Worm (Caenorhabditis elegans) whole organism, young adult: Measurements from ENCODE around the gene ssq-3.

ENCODE experiments used
- B0336.3 ChIP-seq: fragments of 200-800 bp; sonication (Bioruptor generic); IDR thresholded peaks from 2 replicates; pipeline ENCODE4 v1.3.6; 2022; ENCODE audit warnings: missing genetic modification characterization, missing compliant biosample characterization
- F22D6.2 ChIP-seq: sonication (generic microtip); optimal IDR thresholded peaks from 2 replicates; lab custom pipeline; 2016; ENCODE audit warnings: mild to moderate bottlenecking, missing genetic modification characterization, missing compliant biosample characterization
- F33H1.4 ChIP-seq: fragments of 200-800 bp; sonication (Bioruptor generic); IDR thresholded peaks from 2 replicates; pipeline ENCODE4 v1.3.6; 2022; ENCODE audit warnings: missing genetic modification reagents, missing genetic modification characterization, missing compliant biosample characterization
- F37B4.10 ChIP-seq: fragments of 200-800 bp; sonication (Bioruptor generic); IDR thresholded peaks from 2 replicates; pipeline ENCODE4 v1.3.6; 2022; ENCODE audit warnings: missing genetic modification characterization, missing compliant biosample characterization
- K11D2.4 ChIP-seq: fragments of 200-800 bp; sonication (Bioruptor generic); IDR thresholded peaks from 2 replicates; pipeline ENCODE4 v1.3.6; 2022; ENCODE audit warnings: missing genetic modification reagents, missing genetic modification characterization, missing compliant biosample characterization
- Y53G8AR.9 ChIP-seq: fragments of 200-800 bp; sonication (Bioruptor generic); conservative IDR thresholded peaks from 2 replicates; pipeline ENCODE4 v1.3.6; 2022; ENCODE audit warnings: missing genetic modification reagents, missing genetic modification characterization, missing compliant biosample characterization
- Y79H2A.3 ChIP-seq: fragments of 200-800 bp; sonication (Bioruptor generic); conservative IDR thresholded peaks from 2 replicates; pipeline ENCODE4 v1.3.6; 2022; ENCODE audit warnings: missing genetic modification reagents, missing genetic modification characterization, missing compliant biosample characterization
- ZK185.1 ChIP-seq: sonication (generic microtip); optimal IDR thresholded peaks from 2 replicates; lab custom pipeline; 2016; ENCODE audit warnings: mild to moderate bottlenecking, missing genetic modification characterization, missing compliant biosample characterization; ENCODE audit not compliant: poor library complexity, severe bottlenecking
- ama-1 ChIP-seq, 3 experiments: fragments of 150-350 bp in 1 of 3; sonication (generic microtip) in 2 of 3; optimal IDR thresholded peaks; 2 replicates each; lab custom pipeline; 2014 to 2018; ENCODE audit warnings: missing biosample characterization in 2 of 3, missing genetic modification characterization in 2 of 3, missing genetic modification reagents in 2 of 3
- aptf-2 ChIP-seq: fragments of 200-800 bp; sonication (Bioruptor generic); conservative IDR thresholded peaks from 2 replicates; pipeline ENCODE4 v1.3.6; 2022; ENCODE audit warnings: missing genetic modification reagents, missing genetic modification characterization, missing compliant biosample characterization
- attf-3 ChIP-seq: fragments of 200-800 bp; sonication (Bioruptor generic); conservative IDR thresholded peaks from 2 replicates; pipeline ENCODE4 v1.3.6; 2022; ENCODE audit warnings: missing genetic modification reagents, missing genetic modification characterization, missing compliant biosample characterization
- ceh-58 ChIP-seq: fragments of 200-800 bp; sonication (Bioruptor generic); IDR thresholded peaks from 2 replicates; pipeline ENCODE4 v1.3.6; 2022; ENCODE audit warnings: missing genetic modification characterization, missing compliant biosample characterization
- dpl-1 ChIP-seq: fragments of 150-350 bp; optimal IDR thresholded peaks from 2 replicates; lab custom pipeline; 2014; ENCODE audit warnings: missing biosample characterization, missing genetic modification reagents, missing genetic modification characterization
- efl-1 ChIP-seq: fragments of 150-350 bp; optimal IDR thresholded peaks from 2 replicates; lab custom pipeline; 2014; ENCODE audit warnings: missing biosample characterization, missing genetic modification reagents, missing genetic modification characterization
- ekl-4 ChIP-seq: fragments of 200-800 bp; sonication (Bioruptor generic); IDR thresholded peaks from 2 replicates; pipeline ENCODE4 v1.3.6; 2022; ENCODE audit warnings: missing genetic modification reagents, missing genetic modification characterization, missing compliant biosample characterization
- hmg-1.2 ChIP-seq: fragments of 200-800 bp; sonication (Bioruptor generic); IDR thresholded peaks from 2 replicates; pipeline ENCODE4 v1.3.6; 2022; ENCODE audit warnings: missing genetic modification reagents, missing genetic modification characterization, missing compliant biosample characterization
- hsf-1 ChIP-seq: fragments of 200-800 bp; sonication (Bioruptor generic); IDR thresholded peaks from 2 replicates; pipeline ENCODE4 v1.3.6; 2022; ENCODE audit warnings: missing genetic modification reagents, missing genetic modification characterization, missing compliant biosample characterization
- lin-35 ChIP-seq, 3 experiments: fragments of 150-350 bp in 2 of 3; sonication (generic microtip) in 1 of 3; optimal IDR thresholded peaks; 2 replicates each; lab custom pipeline; 2014 to 2018; ENCODE audit warnings: missing biosample characterization in 3 of 3, missing genetic modification characterization in 3 of 3, missing genetic modification reagents in 3 of 3
- lin-40 ChIP-seq: sonication (generic microtip); optimal IDR thresholded peaks from 2 replicates; lab custom pipeline; 2016; ENCODE audit warnings: missing genetic modification characterization, mild to moderate bottlenecking, missing compliant biosample characterization, missing genotype, missing genetic modification reagents
- lin-54 ChIP-seq: fragments of 200-800 bp; sonication (Bioruptor generic); optimal IDR thresholded peaks from 2 replicates; lab custom pipeline; 2018; ENCODE audit warnings: mild to moderate bottlenecking, missing genetic modification characterization, missing compliant biosample characterization
- lir-1 ChIP-seq: fragments of 200-800 bp; sonication (Bioruptor generic); conservative IDR thresholded peaks from 2 replicates; pipeline ENCODE4 v1.3.6; 2022; ENCODE audit warnings: missing genetic modification reagents, missing genetic modification characterization, missing compliant biosample characterization
- lsl-1 ChIP-seq: fragments of 200-800 bp; sonication (Bioruptor generic); optimal IDR thresholded peaks from 2 replicates; lab custom pipeline; 2018; ENCODE audit warnings: mild to moderate bottlenecking, missing genetic modification characterization, moderate library complexity, missing compliant biosample characterization
- madf-3 ChIP-seq: fragments of 200-800 bp; sonication (Bioruptor generic); IDR thresholded peaks from 2 replicates; pipeline ENCODE4 v1.3.6; 2022; ENCODE audit warnings: missing genetic modification reagents, missing genetic modification characterization, missing compliant biosample characterization
- madf-6 ChIP-seq: fragments of 200-800 bp; sonication (Bioruptor generic); IDR thresholded peaks from 2 replicates; pipeline ENCODE4 v1.3.6; 2022; ENCODE audit warnings: missing genetic modification reagents, missing genetic modification characterization, missing compliant biosample characterization
- mcd-1 ChIP-seq: fragments of 200-800 bp; sonication (Bioruptor generic); IDR thresholded peaks from 2 replicates; pipeline ENCODE4 v1.3.6; 2022; ENCODE audit warnings: missing genetic modification reagents, missing genetic modification characterization, missing compliant biosample characterization
- nfyb-1 ChIP-seq: fragments of 200-800 bp; sonication (Bioruptor generic); IDR thresholded peaks from 2 replicates; pipeline ENCODE4 v1.3.6; 2022; ENCODE audit warnings: missing genetic modification reagents, missing genetic modification characterization, missing compliant biosample characterization
- nhr-80 ChIP-seq: sonication (generic microtip); optimal IDR thresholded peaks from 2 replicates; lab custom pipeline; 2016; ENCODE audit warnings: missing genetic modification characterization, missing compliant biosample characterization
- pbrm-1 ChIP-seq: fragments of 200-800 bp; sonication (Bioruptor generic); IDR thresholded peaks from 2 replicates; pipeline ENCODE4 v1.3.6; 2022; ENCODE audit warnings: missing genetic modification reagents, missing genetic modification characterization, missing compliant biosample characterization
- rcor-1 ChIP-seq: fragments of 200-800 bp; sonication (Bioruptor generic); IDR thresholded peaks from 2 replicates; pipeline ENCODE4 v1.3.6; 2022; ENCODE audit warnings: missing genetic modification reagents, missing genetic modification characterization, missing compliant biosample characterization
- repo-1 ChIP-seq: sonication (generic microtip); optimal IDR thresholded peaks from 2 replicates; lab custom pipeline; 2017; ENCODE audit warnings: mild to moderate bottlenecking, missing genetic modification characterization, missing compliant biosample characterization
- snpc-1.1 ChIP-seq: sonication (generic microtip); optimal IDR thresholded peaks from 2 replicates; lab custom pipeline; 2017; ENCODE audit warnings: missing genetic modification characterization, mild to moderate bottlenecking, missing compliant biosample characterization, antibody characterized with exemption, moderate library complexity, missing genotype, missing genetic modification reagents; ENCODE audit not compliant: insufficient read depth
- snpc-3.4 ChIP-seq: sonication (generic microtip); optimal IDR thresholded peaks from 2 replicates; lab custom pipeline; 2017; ENCODE audit warnings: missing genetic modification characterization, mild to moderate bottlenecking, missing compliant biosample characterization, antibody characterized with exemption, moderate library complexity, missing genotype, missing genetic modification reagents
- snpc-4 ChIP-seq, 5 experiments: fragments of 150-350 bp in 1 of 5; sonication (generic microtip) in 4 of 5; optimal IDR thresholded peaks; 2 replicates each; lab custom pipeline; 2014 to 2018; ENCODE audit warnings: missing genetic modification characterization in 5 of 5, missing biosample characterization in 3 of 5, antibody characterized with exemption in 2 of 5, mild to moderate bottlenecking in 2 of 5, missing compliant biosample characterization in 2 of 5, missing genotype in 2 of 5, moderate library complexity in 2 of 5, missing genetic modification reagents in 1 of 5
- tbp1 ChIP-seq: fragments of 200-800 bp; sonication (Bioruptor generic); optimal IDR thresholded peaks from 2 replicates; lab custom pipeline; 2018; ENCODE audit warnings: mild to moderate bottlenecking, missing genetic modification characterization, missing compliant biosample characterization
- tlf-1 ChIP-seq: fragments of 200-800 bp; sonication (Bioruptor generic); optimal IDR thresholded peaks from 2 replicates; lab custom pipeline; 2018; ENCODE audit warnings: mild to moderate bottlenecking, missing genetic modification characterization, missing compliant biosample characterization
- unc-130 ChIP-seq: sonication (generic microtip); optimal IDR thresholded peaks from 2 replicates; lab custom pipeline; 2016; ENCODE audit warnings: missing genetic modification reagents, missing genetic modification characterization, missing compliant biosample characterization
- unc-62 ChIP-seq: fragments of 150-350 bp; optimal IDR thresholded peaks from 2 replicates; lab custom pipeline; 2014; ENCODE audit warnings: missing biosample characterization, missing genetic modification reagents, missing genetic modification characterization
- xnd-1 ChIP-seq: sonication (generic microtip); optimal IDR thresholded peaks from 2 replicates; lab custom pipeline; 2016; ENCODE audit warnings: missing genotype, missing genetic modification reagents, missing genetic modification characterization, missing compliant biosample characterization
- ztf-18 ChIP-seq: sonication (generic microtip); optimal IDR thresholded peaks from 2 replicates; lab custom pipeline; 2016; ENCODE audit warnings: missing genotype, mild to moderate bottlenecking, missing genetic modification characterization, missing compliant biosample characterization
- ztf-26 ChIP-seq: sonication (generic microtip); optimal IDR thresholded peaks from 2 replicates; lab custom pipeline; 2017; ENCODE audit warnings: missing genetic modification characterization, missing compliant biosample characterization

ssq-3 gene

DNA sequence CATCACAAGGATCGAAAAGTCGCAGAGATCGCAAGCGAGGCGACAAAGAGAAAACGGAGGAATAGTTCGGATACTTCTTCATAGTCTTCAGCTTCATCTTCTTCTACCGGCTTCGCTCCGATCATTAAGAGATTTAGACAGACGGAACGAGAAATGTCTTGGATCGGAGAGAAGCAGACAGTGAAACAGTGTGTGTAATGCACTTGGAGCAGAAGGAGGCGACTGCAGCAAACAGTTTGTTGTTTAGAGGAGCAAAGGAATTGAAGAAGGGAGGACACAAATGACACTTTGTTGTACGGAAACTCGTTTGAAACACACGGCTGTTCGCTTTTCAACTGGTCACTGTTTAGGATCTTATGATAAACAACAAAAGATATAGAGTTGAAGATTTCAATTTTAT lies 12.0 kb upstream of the ssq-3 start:
- no peak for TF ChIP-seq ceh-58 (GFP tag; lab: Robert Waterston, UW)
- TF ChIP-seq nhr-80 (tag; lab: Kevin White, UChicago), result peak; percentile 24
- no peak for TF ChIP-seq repo-1 (tag; lab: Kevin White, UChicago)
- peak; percentile 48; the same call in 1 of the 2 replicates for TF ChIP-seq hmg-1.2 (GFP tag; lab: Robert Waterston, UW)

- TF ChIP-seq Y79H2A.3 (GFP tag; lab: Robert Waterston, UW) (no peak), ama-1 (optimal IDR thresholded peaks at IDR 0.05; lab: Kevin White, UChicago) (no peak), ama-1 (GFP tag; optimal IDR thresholded peaks at IDR 0.05; lab: Kevin White, UChicago) (no peak), snpc-3.4 (tag; lab: Kevin White, UChicago) (peak; percentile 48), rcor-1 (peak; percentile 30; the same call in 1 of the 2 replicates), mcd-1 (GFP tag; lab: Robert Waterston, UW) (peak; percentile 79), xnd-1 (tag; lab: Kevin White, UChicago) (peak; percentile 17), pbrm-1 (GFP tag; lab: Robert Waterston, UW) (0 out of 2 replicates have a peak, but pooled peaks have one; percentile 36), hmg-1.2 (GFP tag; lab: Robert Waterston, UW) (peak; percentile 36; the same call in 1 of the 2 replicates), ZK185.1 (tag; lab: Kevin White, UChicago) (peak; percentile 31), lin-54 (GFP tag; lab: Kevin White, UChicago) (peak; percentile 74), Y53G8AR.9 (GFP tag; lab: Robert Waterston, UW) (0 out of 2 replicates have a peak, but pooled peaks have one; percentile 30), attf-3 (peak; percentile 60; the same call in 1 of the 2 replicates), F37B4.10 (GFP tag; lab: Robert Waterston, UW) (no peak), unc-130 (no peak), ztf-26 (no peak), nfyb-1 (GFP tag; lab: Robert Waterston, UW) (0 out of 2 replicates have a peak, but pooled peaks have one; percentile 29), F33H1.4 (GFP tag; lab: Robert Waterston, UW) (peak; percentile 65), lsl-1 (GFP tag; lab: Kevin White, UChicago) (peak; percentile 39), madf-3 (GFP tag; lab: Robert Waterston, UW) (0 out of 2 replicates have a peak, but pooled peaks have one; percentile 1), snpc-4 (GFP tag; optimal IDR thresholded peaks at IDR 0.05; lab: Kevin White, UChicago) (no peak), snpc-4 (tag; optimal IDR thresholded peaks at IDR 0.05; lab: Kevin White, UChicago) (peak in 3 of 4 experiments; percentile 31 to 79 (median 70)), ekl-4 (GFP tag; lab: Robert Waterston, UW) (0 out of 2 replicates have a peak, but pooled peaks have one; percentile 8), hsf-1 (GFP tag; lab: Robert Waterston, UW) (no peak), B0336.3 (GFP tag; lab: Robert Waterston, UW) (peak; percentile 54; the same call in 1 of the 2 replicates), ztf-18 (tag; lab: Kevin White, UChicago) (peak; percentile 95), lin-35 (GFP tag; optimal IDR thresholded peaks at IDR 0.05; lab: Kevin White, UChicago) (peak in 1 of 3 experiments; percentile 77), dpl-1 (GFP tag; lab: Kevin White, UChicago) (peak; percentile 36), tlf-1 (peak; percentile 31), nhr-80 (tag; lab: Kevin White, UChicago) (peak; percentile 17), lir-1 (GFP tag; lab: Robert Waterston, UW) (peak; percentile 19; the same call in 1 of the 2 replicates), lin-40 (peak; percentile 76), snpc-1.1 (tag; lab: Kevin White, UChicago) (peak; percentile 10), F22D6.2 (tag; lab: Kevin White, UChicago) (no peak), K11D2.4 (GFP tag; lab: Robert Waterston, UW) (peak; percentile 27; the same call in 1 of the 2 replicates), aptf-2 (GFP tag; lab: Robert Waterston, UW) (no peak), tbp1 (peak; percentile 26), unc-62 (GFP tag; lab: Kevin White, UChicago) (no peak), efl-1 (peak; percentile 12), madf-6 (GFP tag; lab: Robert Waterston, UW) (peak; percentile 52; the same call in 1 of the 2 replicates)
Measured at ce11 chrIV:7103211-7103679, 8.2 kb upstream of the ssq-3 start, which contains the start of the genes rde-8 and ZC477.3. Gene rde-8, minus strand, starts transcription at chrIV:7103261. Gene ZC477.3, plus strand, starts transcription at chrIV:7103492.
